Worm (Caenorhabditis elegans): ENCODE data around the gene anmt-2.

ce11 chrIII:6202440-6202839, 44.9 kb upstream of the anmt-2 start:
- no peak for TF ChIP-seq klf-2 (GFP tag; conservative IDR thresholded peaks at IDR 0.05)
- TF ChIP-seq T22C8.4 (GFP tag; IDR thresholded peaks at IDR 0.05) = no peak
- no peak for TF ChIP-seq ztf-23 (GFP tag; IDR thresholded peaks at IDR 0.05)
- TF ChIP-seq flt-1 (GFP tag; IDR thresholded peaks at IDR 0.05) = no peak
- no peak for TF ChIP-seq tab-1 (GFP tag; IDR thresholded peaks at IDR 0.05)
- TF ChIP-seq ref-1 (GFP tag; conservative IDR thresholded peaks at IDR 0.05) = no peak
- TF ChIP-seq cog-1 (tag; optimal IDR thresholded peaks at IDR 0.05) = no peak

All from whole organism, midembryonic.